Fruit fly (Drosophila melanogaster) whole organism, prepupa: ENCODE data around the gene cerv.

Experiments
- CG10631 ChIP-seq: fragments of 200-800 bp; sonication (Bioruptor generic); optimal IDR thresholded peaks from 2 replicates; lab custom pipeline; 2016; ENCODE audit warnings: missing biosample characterization, missing genetic modification characterization
- CG10669 ChIP-seq: fragments of 200-800 bp; sonication (Bioruptor generic); optimal IDR thresholded peaks from 3 replicates; lab custom pipeline; 2018; ENCODE audit warnings: missing biosample characterization, mild to moderate bottlenecking, missing genetic modification characterization, moderate library complexity
- CG11762 ChIP-seq: fragments of 200-800 bp; sonication (Bioruptor generic); optimal IDR thresholded peaks from 3 replicates; lab custom pipeline; 2016; ENCODE audit warnings: missing biosample characterization, missing genetic modification characterization; ENCODE audit not compliant: insufficient read depth
- CG11902 ChIP-seq: fragments of 200-800 bp; sonication (Bioruptor generic); optimal IDR thresholded peaks from 3 replicates; lab custom pipeline; 2016; ENCODE audit warnings: missing biosample characterization, missing genetic modification characterization
- CG15336 ChIP-seq: fragments of 200-800 bp; sonication (Bioruptor generic); IDR thresholded peaks from 2 replicates; pipeline ENCODE4 v1.3.6; 2022; ENCODE audit warnings: missing biosample characterization, missing genetic modification characterization
- CG1621 ChIP-seq: fragments of 200-800 bp; sonication (Bioruptor generic); optimal IDR thresholded peaks from 3 replicates; lab custom pipeline; 2018; ENCODE audit warnings: missing biosample characterization, mild to moderate bottlenecking, missing genetic modification characterization
- CG16779 ChIP-seq: fragments of 200-800 bp; sonication (Bioruptor generic); optimal IDR thresholded peaks from 3 replicates; lab custom pipeline; 2017; ENCODE audit warnings: missing biosample characterization, mild to moderate bottlenecking, missing genetic modification characterization
- CG3032 ChIP-seq: fragments of 200-800 bp; optimal IDR thresholded peaks from 2 replicates; lab custom pipeline; 2019; ENCODE audit warnings: missing biosample characterization, mild to moderate bottlenecking, missing genetic modification characterization, moderate library complexity
- CG31627 ChIP-seq: fragments of 200-800 bp; sonication (Bioruptor generic); optimal IDR thresholded peaks from 3 replicates; lab custom pipeline; 2016; ENCODE audit warnings: missing biosample characterization, missing genetic modification characterization
- CG32006 ChIP-seq: fragments of 200-800 bp; sonication (Bioruptor generic); optimal IDR thresholded peaks from 3 replicates; lab custom pipeline; 2017; ENCODE audit warnings: missing biosample characterization, mild to moderate bottlenecking, missing genetic modification characterization
- CG34406 ChIP-seq: fragments of 200-800 bp; sonication (Bioruptor generic); optimal IDR thresholded peaks from 3 replicates; lab custom pipeline; 2016; ENCODE audit warnings: missing biosample characterization, missing genetic modification characterization
- CG3919 ChIP-seq: fragments of 200-800 bp; sonication (Bioruptor generic); optimal IDR thresholded peaks from 3 replicates; lab custom pipeline; 2016; ENCODE audit warnings: missing biosample characterization, missing genetic modification characterization
- CG4318 ChIP-seq: fragments of 200-800 bp; sonication (Bioruptor generic); optimal IDR thresholded peaks from 3 replicates; lab custom pipeline; 2017; ENCODE audit warnings: missing biosample characterization, mild to moderate bottlenecking, missing genetic modification characterization
- CG6163 ChIP-seq: fragments of 200-800 bp; sonication (Bioruptor generic); IDR thresholded peaks from 3 replicates; pipeline ENCODE4 v1.3.6; 2022; ENCODE audit warnings: missing biosample characterization, missing genetic modification characterization
- CG6276 ChIP-seq: fragments of 200-800 bp; sonication (Bioruptor generic); optimal IDR thresholded peaks from 2 replicates; lab custom pipeline; 2017; ENCODE audit warnings: missing biosample characterization, mild to moderate bottlenecking, missing genetic modification characterization
- CG6792 ChIP-seq: fragments of 200-800 bp; sonication (Bioruptor generic); optimal IDR thresholded peaks from 3 replicates; lab custom pipeline; 2016; ENCODE audit warnings: missing biosample characterization, missing genetic modification characterization
- CG6808 ChIP-seq: fragments of 200-800 bp; sonication (Bioruptor generic); optimal IDR thresholded peaks from 3 replicates; lab custom pipeline; 2017; ENCODE audit warnings: missing biosample characterization, missing genetic modification characterization, mild to moderate bottlenecking, moderate library complexity, missing genetic modification reagents
- CG6854 ChIP-seq: fragments of 200-800 bp; sonication (Bioruptor generic); optimal IDR thresholded peaks from 2 replicates; lab custom pipeline; 2017; ENCODE audit warnings: missing biosample characterization, mild to moderate bottlenecking, missing genetic modification characterization
- CG7368 ChIP-seq: fragments of 200-800 bp; sonication (Bioruptor generic); optimal IDR thresholded peaks from 3 replicates; lab custom pipeline; 2016; ENCODE audit warnings: missing biosample characterization, missing genetic modification characterization
- CG8119 ChIP-seq: fragments of 200-800 bp; sonication (Bioruptor generic); IDR thresholded peaks from 3 replicates; pipeline ENCODE4 v1.3.6; 2022; ENCODE audit warnings: missing biosample characterization, missing genetic modification characterization
- CG8319 ChIP-seq: fragments of 200-800 bp; sonication (Bioruptor generic); optimal IDR thresholded peaks from 3 replicates; lab custom pipeline; 2016; ENCODE audit warnings: missing biosample characterization, missing genetic modification characterization
- CG8632 ChIP-seq: fragments of 200-800 bp; sonication (Bioruptor generic); optimal IDR thresholded peaks from 3 replicates; lab custom pipeline; 2016; ENCODE audit warnings: missing biosample characterization, missing genetic modification characterization
- CG9139 ChIP-seq: fragments of 200-800 bp; sonication (Bioruptor generic); optimal IDR thresholded peaks from 3 replicates; lab custom pipeline; 2017; ENCODE audit warnings: missing biosample characterization, mild to moderate bottlenecking, missing genetic modification characterization
- Eip75B ChIP-seq: fragments of 200-800 bp; sonication (Bioruptor generic); optimal IDR thresholded peaks from 3 replicates; lab custom pipeline; 2016; ENCODE audit warnings: missing biosample characterization, missing genetic modification characterization
- Eip78C ChIP-seq: fragments of 200-800 bp; sonication (Bioruptor generic); peaks from one replicate; lab custom pipeline; 2016; ENCODE audit warnings: missing biosample characterization, missing genetic modification characterization
- Eip93F ChIP-seq: fragments of 200-800 bp; sonication (Bioruptor generic); optimal IDR thresholded peaks from 2 replicates; lab custom pipeline; 2016; ENCODE audit warnings: missing biosample characterization, mild to moderate bottlenecking, missing genetic modification characterization
- Ets21C ChIP-seq: fragments of 200-800 bp; sonication (Bioruptor generic); optimal IDR thresholded peaks from 3 replicates; lab custom pipeline; 2016; ENCODE audit warnings: missing biosample characterization, missing genetic modification characterization
- Ets96B ChIP-seq: fragments of 200-800 bp; optimal IDR thresholded peaks from 2 replicates; lab custom pipeline; 2019; ENCODE audit warnings: missing biosample characterization, mild to moderate bottlenecking, missing genetic modification characterization, moderate library complexity
- Gug ChIP-seq: fragments of 200-800 bp; sonication (Bioruptor generic); IDR thresholded peaks from 2 replicates; pipeline ENCODE4 v1.3.6; 2022; ENCODE audit warnings: missing biosample characterization, missing genetic modification characterization
- Hr38 ChIP-seq: sonication (Bioruptor generic); optimal IDR thresholded peaks from 2 replicates; lab custom pipeline; 2016; ENCODE audit warnings: missing biosample characterization, missing genetic modification characterization
- Hr39 ChIP-seq: fragments of 200-800 bp; sonication (Bioruptor generic); optimal IDR thresholded peaks from 2 replicates; lab custom pipeline; 2016; ENCODE audit warnings: missing biosample characterization, missing genetic modification characterization
- Hr4 ChIP-seq: fragments of 200-800 bp; sonication (Bioruptor generic); optimal IDR thresholded peaks from 3 replicates; lab custom pipeline; 2016; ENCODE audit warnings: missing biosample characterization, missing genetic modification characterization
- Lpt ChIP-seq: fragments of 200-800 bp; sonication (Bioruptor generic); optimal IDR thresholded peaks from 3 replicates; lab custom pipeline; 2016; ENCODE audit warnings: missing biosample characterization, missing genetic modification characterization
- Met ChIP-seq: fragments of 200-800 bp; sonication (Bioruptor generic); optimal IDR thresholded peaks from 3 replicates; lab custom pipeline; 2016; ENCODE audit warnings: missing biosample characterization, missing genetic modification characterization
- OdsH ChIP-seq: fragments of 200-800 bp; sonication (Bioruptor generic); optimal IDR thresholded peaks from 3 replicates; lab custom pipeline; 2016; ENCODE audit warnings: missing biosample characterization, missing genetic modification characterization
- Sox102F ChIP-seq: fragments of 200-800 bp; sonication (Bioruptor generic); optimal IDR thresholded peaks from 2 replicates; lab custom pipeline; 2016; ENCODE audit warnings: missing biosample characterization, mild to moderate bottlenecking, missing genetic modification characterization
- Sox14 ChIP-seq: fragments of 200-800 bp; sonication (Bioruptor generic); optimal IDR thresholded peaks from 3 replicates; lab custom pipeline; 2016; ENCODE audit warnings: missing biosample characterization, missing genetic modification characterization
- Sox15 ChIP-seq: fragments of 200-800 bp; sonication (Bioruptor generic); optimal IDR thresholded peaks from 3 replicates; lab custom pipeline; 2016; ENCODE audit warnings: missing biosample characterization, missing genetic modification characterization
- achi ChIP-seq: fragments of 200-800 bp; sonication (Bioruptor generic); optimal IDR thresholded peaks from 3 replicates; lab custom pipeline; 2016; ENCODE audit warnings: missing biosample characterization, missing genetic modification characterization
- acj6 ChIP-seq: fragments of 200-800 bp; sonication (Bioruptor generic); optimal IDR thresholded peaks from 3 replicates; lab custom pipeline; 2016; ENCODE audit warnings: missing biosample characterization, missing genetic modification characterization
- dac ChIP-seq: fragments of 200-800 bp; sonication (Bioruptor generic); optimal IDR thresholded peaks from 2 replicates; lab custom pipeline; 2017; ENCODE audit warnings: missing biosample characterization, mild to moderate bottlenecking, missing genetic modification characterization
- dsx ChIP-seq: fragments of 200-800 bp; optimal IDR thresholded peaks from 3 replicates; lab custom pipeline; 2019; ENCODE audit warnings: missing biosample characterization, mild to moderate bottlenecking, missing genetic modification characterization, moderate library complexity; ENCODE audit not compliant: poor library complexity, severe bottlenecking
- eg ChIP-seq: fragments of 200-800 bp; sonication (Bioruptor generic); IDR thresholded peaks from 3 replicates; pipeline ENCODE4 v1.3.6; 2022; ENCODE audit warnings: missing biosample characterization, missing genetic modification characterization
- esn ChIP-seq: fragments of 200-800 bp; sonication (Bioruptor generic); optimal IDR thresholded peaks from 2 replicates; lab custom pipeline; 2016; ENCODE audit warnings: missing biosample characterization, mild to moderate bottlenecking, missing genetic modification characterization, moderate library complexity
- fd59A ChIP-seq: fragments of 200-800 bp; sonication (Bioruptor generic); optimal IDR thresholded peaks from 2 replicates; lab custom pipeline; 2017; ENCODE audit warnings: missing biosample characterization, mild to moderate bottlenecking, missing genetic modification characterization, missing genetic modification reagents
- fd85E ChIP-seq: fragments of 200-800 bp; sonication (Bioruptor generic); optimal IDR thresholded peaks from 3 replicates; lab custom pipeline; 2016; ENCODE audit warnings: missing biosample characterization, missing genetic modification characterization
- fkh ChIP-seq: fragments of 200-800 bp; sonication (Bioruptor generic); optimal IDR thresholded peaks from 3 replicates; lab custom pipeline; 2017; ENCODE audit warnings: missing biosample characterization, mild to moderate bottlenecking, missing genetic modification characterization, moderate library complexity
- lz ChIP-seq: fragments of 200-800 bp; sonication (Bioruptor generic); optimal IDR thresholded peaks from 3 replicates; lab custom pipeline; 2016; ENCODE audit warnings: missing biosample characterization, missing genetic modification characterization
- net ChIP-seq: fragments of 200-800 bp; sonication (Bioruptor generic); optimal IDR thresholded peaks from 3 replicates; lab custom pipeline; 2016; ENCODE audit warnings: missing biosample characterization, missing genetic modification characterization
- pdm3 ChIP-seq: fragments of 200-800 bp; sonication (Bioruptor generic); optimal IDR thresholded peaks from 3 replicates; lab custom pipeline; 2016; ENCODE audit warnings: missing biosample characterization, missing genetic modification characterization
- svp ChIP-seq: fragments of 200-800 bp; sonication (Bioruptor generic); peaks from one replicate; lab custom pipeline; 2016; ENCODE audit warnings: missing biosample characterization, missing genetic modification characterization
- topi ChIP-seq: fragments of 200-800 bp; sonication (Bioruptor generic); optimal IDR thresholded peaks from 3 replicates; lab custom pipeline; 2016; ENCODE audit warnings: missing biosample characterization, missing genetic modification characterization
- vri ChIP-seq: fragments of 200-800 bp; sonication (Bioruptor generic); optimal IDR thresholded peaks from 3 replicates; lab custom pipeline; 2016; ENCODE audit warnings: missing biosample characterization, mild to moderate bottlenecking, missing genetic modification characterization

Gene cerv

DNA sequence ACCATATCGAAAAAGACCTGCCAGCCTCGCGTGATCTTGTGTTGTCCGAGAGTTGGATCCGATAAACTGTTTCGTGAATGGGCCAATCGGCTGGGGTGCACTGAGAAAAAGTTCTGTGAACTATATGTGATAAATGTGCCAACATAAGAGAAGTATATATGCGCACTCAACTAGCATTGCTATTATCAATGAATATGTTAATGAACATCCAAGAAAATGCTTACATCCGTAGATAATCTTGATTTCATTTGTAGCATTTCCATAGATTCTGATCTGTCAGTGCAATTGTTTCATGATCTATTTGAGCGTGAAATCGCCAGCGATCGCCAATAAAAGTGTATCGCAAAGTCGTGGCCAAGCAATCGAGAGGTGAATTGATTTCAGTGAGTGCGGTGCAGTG, 23.3 kb upstream of the cerv start:
- no peak for TF ChIP-seq Ets21C (GFP tag; lab: Kevin White, UChicago)
- no peak for TF ChIP-seq acj6 (GFP tag; lab: Kevin White, UChicago)
- no peak for TF ChIP-seq vri (GFP tag; lab: Kevin White, UChicago)
- TF ChIP-seq lz, result no peak
- TF ChIP-seq CG16779, result no peak
- TF ChIP-seq CG6792 (GFP tag; lab: Kevin White, UChicago), result no peak
- peak; percentile 12 for TF ChIP-seq achi (GFP tag; lab: Kevin White, UChicago)
- TF ChIP-seq net (GFP tag; lab: Kevin White, UChicago), result peak; percentile 11
- no peak for TF ChIP-seq CG10669 (GFP tag; lab: Kevin White, UChicago)
- no peak for TF ChIP-seq CG1621 (tag; lab: Kevin White, UChicago)
- peak; percentile 66 for TF ChIP-seq CG32006 (GFP tag; lab: Kevin White, UChicago)
- no peak for TF ChIP-seq Eip75B (GFP tag; lab: Kevin White, UChicago)
- TF ChIP-seq Hr39 (GFP tag; lab: Kevin White, UChicago), result no peak
- peak; percentile 52; the same call in 1 of the 2 replicates for TF ChIP-seq CG15336 (GFP tag; lab: Robert Waterston, UW)
- TF ChIP-seq dac, result peak; percentile 19
- peak; percentile 15 for TF ChIP-seq CG10631 (GFP tag; lab: Kevin White, UChicago)
- TF ChIP-seq fd59A (GFP tag; lab: Kevin White, UChicago), result no peak
- TF ChIP-seq CG8119 (GFP tag; lab: Robert Waterston, UW), result 0 out of 3 replicates have a peak, but pooled peaks have one; percentile 24
- no peak for TF ChIP-seq CG9139 (GFP tag; lab: Kevin White, UChicago)
- TF ChIP-seq CG8632 (GFP tag; lab: Kevin White, UChicago), result no peak
- peak; percentile 47 for TF ChIP-seq Hr4 (GFP tag; lab: Kevin White, UChicago)
- TF ChIP-seq pdm3 (GFP tag; lab: Kevin White, UChicago), result peak; percentile 35
- TF ChIP-seq fd85E (GFP tag; lab: Kevin White, UChicago), result no peak
- TF ChIP-seq Gug, result no peak
- peak; percentile 42; the same call in 1 of the 3 replicates for TF ChIP-seq eg (GFP tag; lab: Robert Waterston, UW)
- TF ChIP-seq Eip93F, result no peak
- TF ChIP-seq CG6276, result peak; percentile 42
- TF ChIP-seq CG3032 (tag; lab: Kevin White, UChicago), result no peak
- TF ChIP-seq topi (GFP tag; lab: Kevin White, UChicago), result no peak
- no peak for TF ChIP-seq CG8319 (GFP tag; lab: Kevin White, UChicago)
- no peak for TF ChIP-seq CG11902 (GFP tag; lab: Kevin White, UChicago)
- TF ChIP-seq CG4318 (GFP tag; lab: Kevin White, UChicago), result peak; percentile 22
- no peak for TF ChIP-seq CG11762 (GFP tag; lab: Kevin White, UChicago)
- TF ChIP-seq CG6808 (GFP tag; lab: Kevin White, UChicago), result no peak
- TF ChIP-seq CG6854, result no peak
- TF ChIP-seq Met (GFP tag; lab: Kevin White, UChicago), result no peak
- TF ChIP-seq Sox15 (GFP tag; lab: Kevin White, UChicago), result no peak
- no peak for TF ChIP-seq CG3919 (GFP tag; lab: Kevin White, UChicago)
- no peak for TF ChIP-seq CG31627
- peak; percentile 34 for TF ChIP-seq Lpt (GFP tag; lab: Kevin White, UChicago)
- TF ChIP-seq Eip78C (GFP tag; lab: Kevin White, UChicago), result peak; percentile 66
- TF ChIP-seq Sox102F (GFP tag; lab: Kevin White, UChicago), result no peak
- no peak for TF ChIP-seq CG34406 (GFP tag; lab: Kevin White, UChicago)
- no peak for TF ChIP-seq CG7368
- no peak for TF ChIP-seq svp (GFP tag; lab: Kevin White, UChicago)
- no peak for TF ChIP-seq esn (GFP tag; lab: Kevin White, UChicago)
- 0 out of 3 replicates have a peak, but pooled peaks have one; percentile 12 for TF ChIP-seq CG6163
- TF ChIP-seq Hr38 (GFP tag; lab: Kevin White, UChicago), result no peak
- no peak for TF ChIP-seq dsx (GFP tag; lab: Kevin White, UChicago)
- TF ChIP-seq Sox14 (GFP tag; lab: Kevin White, UChicago), result no peak
- TF ChIP-seq OdsH (GFP tag; lab: Kevin White, UChicago), result peak; percentile 36
- no peak for TF ChIP-seq fkh (GFP tag; lab: Kevin White, UChicago)
- peak; percentile 15 for TF ChIP-seq Ets96B (tag; lab: Kevin White, UChicago)
